Fruit fly (Drosophila melanogaster) S2 (cell line): ENCODE results near the gene RfC4.

Experiments used
- CG8478 ChIP-seq: fragments of >200 bp; optimal IDR thresholded peaks from 2 replicates; lab custom pipeline; 2018
- CTCF ChIP-seq, 2 experiments: fragments of >200 bp; optimal IDR thresholded peaks; 2 replicates each; lab custom pipeline; 2018

dm6 chr3L:4103258-4104247 lies 32.3 kb downstream of the RfC4 start, which contains the start of gene Fit1:
- TF ChIP-seq CTCF (optimal IDR thresholded peaks at IDR 0.05; lab: Kevin White, UChicago): no peak
- TF ChIP-seq CG8478 (lab: Kevin White, UChicago): no peak
